Fruit fly (Drosophila melanogaster) whole organism: ENCODE data around the gene CLIP-190.

Experiments used
- CG8478 ChIP-seq: fragments of >200 bp; optimal IDR thresholded peaks from 2 replicates; lab custom pipeline; 2018; ENCODE audit warnings: inconsistent platforms
- Dll ChIP-seq: fragments of >200 bp; optimal IDR thresholded peaks from 2 replicates; lab custom pipeline; 2017
- psq ChIP-seq: fragments of >200 bp; optimal IDR thresholded peaks from 2 replicates; lab custom pipeline; 2017
- usp ChIP-seq: fragments of >200 bp; optimal IDR thresholded peaks from 2 replicates; lab custom pipeline; 2017; ENCODE audit warnings: missing biosample characterization, missing genetic modification characterization, mixed read lengths

dm6 chr2L:17427187-17427586, 42.7 kb downstream of the CLIP-190 start:
- no peak for TF ChIP-seq usp (GFP tag; lab: Kevin White, UChicago)
- TF ChIP-seq psq (lab: Kevin White, UChicago), result no peak
- TF ChIP-seq Dll (lab: Kevin White, UChicago), result no peak
- no peak for TF ChIP-seq CG8478
